Worm (Caenorhabditis elegans): ENCODE measurements around the gene amx-3.
A peak's percentile ranks its signal among the peaks of the same experiment; 100 is the strongest.

The amx-3 gene

ce11 chrV:20903167-20904093 is at the start of gene amx-3:
amx-3 (minus strand) TSS chrV:20903714.
- TF ChIP-seq hmg-1.2 (GFP tag; IDR thresholded peaks at IDR 0.05) (peak; percentile 53; the same call in 1 of the 2 replicates), nhr-80 (tag; optimal IDR thresholded peaks at IDR 0.05) (peak; percentile 60), unc-130 (GFP tag; optimal IDR thresholded peaks at IDR 0.05) (no peak)

ce11 chrV:20920390-20920789 is 16.9 kb upstream of the amx-3 start:
- TF ChIP-seq ccch-3 (GFP tag; optimal IDR thresholded peaks at IDR 0.05) (no peak), nfya-1 (tag; optimal IDR thresholded peaks at IDR 0.05; ENCODE audit: borderline replicate concordance, insufficient read depth) (no peak), F55B11.4 (tag; optimal IDR thresholded peaks at IDR 0.05; ENCODE audit: borderline replicate concordance, insufficient read depth) (no peak), let-607 (tag; optimal IDR thresholded peaks at IDR 0.05) (no peak), cebp-1 (GFP tag; IDR thresholded peaks at IDR 0.05) (no peak), cebp-1 (tag; optimal IDR thresholded peaks at IDR 0.05) (no peak), D2030.7 (GFP tag; IDR thresholded peaks at IDR 0.05) (no peak), zim-3 (tag; optimal IDR thresholded peaks at IDR 0.05) (no peak), nhr-90 (tag; optimal IDR thresholded peaks at IDR 0.05) (no peak), cebp-2 (GFP tag; IDR thresholded peaks at IDR 0.05) (no peak), xnd-1 (tag; optimal IDR thresholded peaks at IDR 0.05) (no peak), gei-17 (GFP tag; optimal IDR thresholded peaks at IDR 0.05) (no peak), nhr-80 (tag; optimal IDR thresholded peaks at IDR 0.05) (no peak), tbp1 (GFP tag; optimal IDR thresholded peaks at IDR 0.05) (no peak), sdz-38 (tag; optimal IDR thresholded peaks at IDR 0.05) (no peak), fkh-3 (tag; optimal IDR thresholded peaks at IDR 0.05) (no peak), dox-1 (GFP tag; IDR thresholded peaks at IDR 0.05) (no peak), ztf-25 (GFP tag; IDR thresholded peaks at IDR 0.05) (no peak)

- TF ChIP-seq sea-2 (GFP tag; IDR thresholded peaks at IDR 0.05) (no peak), F37B4.10 (GFP tag; IDR thresholded peaks at IDR 0.05) (no peak), ceh-58 (GFP tag; IDR thresholded peaks at IDR 0.05) (no peak), T07F8.4 (tag; optimal IDR thresholded peaks at IDR 0.05) (no peak), tlf-1 (GFP tag; optimal IDR thresholded peaks at IDR 0.05) (no peak), snpc-3.4 (tag; optimal IDR thresholded peaks at IDR 0.05) (no peak), hlh-12 (tag; optimal IDR thresholded peaks at IDR 0.05) (no peak), ztf-3 (GFP tag; optimal IDR thresholded peaks at IDR 0.05) (no peak), F55B11.4 (tag; optimal IDR thresholded peaks at IDR 0.05; ENCODE audit: borderline replicate concordance, insufficient read depth) (no peak), ztf-28 (GFP tag; IDR thresholded peaks at IDR 0.05) (no peak), Y53G8AR.9 (GFP tag; conservative IDR thresholded peaks at IDR 0.05) (no peak), mxl-1 (tag; optimal IDR thresholded peaks at IDR 0.05) (no peak), akir-1 (GFP tag; optimal IDR thresholded peaks at IDR 0.05) (no peak), atf-7 (tag; optimal IDR thresholded peaks at IDR 0.05) (no peak), dox-1 (GFP tag; IDR thresholded peaks at IDR 0.05) (no peak), F22D6.2 (tag; optimal IDR thresholded peaks at IDR 0.05) (no peak), F52B5.7 (tag; optimal IDR thresholded peaks at IDR 0.05) (no peak), xnd-1 (tag; optimal IDR thresholded peaks at IDR 0.05) (no peak)
Measured at ce11 chrV:20915186-20915585, 11.7 kb upstream of the amx-3 start, which contains the start of gene pbo-5. pbo-5 (plus strand) TSS chrV:20915486.
